Worm (Caenorhabditis elegans) whole organism, L3 larva: ENCODE measurements around the gene delm-1.

ENCODE experiments used
- R02D3.7 ChIP-seq: fragments of 150-350 bp; optimal IDR thresholded peaks from 2 replicates; lab custom pipeline; 2014; ENCODE audit warnings: missing biosample characterization, missing genetic modification characterization
- ceh-28 ChIP-seq: fragments of 150-350 bp; optimal IDR thresholded peaks from 2 replicates; lab custom pipeline; 2014; ENCODE audit warnings: missing biosample characterization, missing genetic modification reagents, missing genetic modification characterization
- ceh-82 ChIP-seq: fragments of 150-350 bp; optimal IDR thresholded peaks from 2 replicates; lab custom pipeline; 2014; ENCODE audit warnings: missing biosample characterization, missing genetic modification characterization
- egl-5 ChIP-seq: fragments of 150-350 bp; optimal IDR thresholded peaks from 2 replicates; lab custom pipeline; 2017; ENCODE audit warnings: missing biosample characterization, missing genetic modification reagents, missing genetic modification characterization, inconsistent platforms
- elt-3 ChIP-seq, 3 experiments: fragments of 150-350 bp in 1 of 3; sonication (generic microtip) in 2 of 3; optimal IDR thresholded peaks; 2 replicates in 2 of 3; 4 replicates in 1 of 3; lab custom pipeline; 2014 to 2017; ENCODE audit warnings: missing biosample characterization in 3 of 3, missing genetic modification characterization in 3 of 3
- fkh-2 ChIP-seq: fragments of 150-350 bp; optimal IDR thresholded peaks from 2 replicates; lab custom pipeline; 2014; ENCODE audit warnings: missing biosample characterization, missing genetic modification reagents, missing genetic modification characterization
- fos-1 ChIP-seq: fragments of 150-350 bp; optimal IDR thresholded peaks from 2 replicates; lab custom pipeline; 2014; ENCODE audit warnings: missing biosample characterization, missing genetic modification characterization
- nhr-12 ChIP-seq: fragments of 150-350 bp; optimal IDR thresholded peaks from 2 replicates; lab custom pipeline; 2014; ENCODE audit warnings: missing biosample characterization, missing genetic modification characterization
- nhr-23 ChIP-seq: fragments of 150-350 bp; optimal IDR thresholded peaks from 2 replicates; lab custom pipeline; 2014; ENCODE audit warnings: missing biosample characterization, missing genetic modification reagents, missing genetic modification characterization
- nhr-43 ChIP-seq: sonication (generic microtip); optimal IDR thresholded peaks from 2 replicates; lab custom pipeline; 2016; ENCODE audit warnings: mild to moderate bottlenecking, missing genetic modification characterization, missing compliant biosample characterization; ENCODE audit not compliant: poor library complexity, severe bottlenecking
- zag-1 ChIP-seq: fragments of 150-350 bp; optimal IDR thresholded peaks from 2 replicates; lab custom pipeline; 2014; ENCODE audit warnings: missing biosample characterization, missing genetic modification characterization

DNA sequence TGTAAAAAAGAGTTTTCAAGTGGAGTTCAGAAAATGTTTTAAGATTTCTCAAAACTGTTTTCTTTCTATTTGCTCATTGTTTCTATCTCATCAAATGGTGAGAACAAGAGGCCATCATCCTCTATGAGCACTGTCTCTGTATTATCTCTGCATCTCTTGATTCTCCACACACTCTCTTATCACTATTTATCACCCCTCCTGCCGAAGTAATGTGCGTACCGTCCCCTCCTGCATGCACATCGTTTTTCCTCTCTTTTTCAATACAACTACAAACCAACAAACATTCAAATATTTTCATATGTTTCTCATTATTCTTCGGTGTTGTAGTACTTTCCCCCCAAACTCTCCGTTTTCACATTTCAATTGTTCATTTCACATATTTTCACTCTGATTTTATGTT is 18.8 kb downstream of the delm-1 start:
- TF ChIP-seq fkh-2 (no peak), R02D3.7 (tag; lab: Kevin White, UChicago) (no peak), nhr-43 (no peak), ceh-82 (tag; lab: Kevin White, UChicago) (no peak), nhr-12 (tag; lab: Kevin White, UChicago) (no peak), elt-3 (tag; optimal IDR thresholded peaks at IDR 0.05; lab: Kevin White, UChicago) (no peak), egl-5 (tag; lab: Kevin White, UChicago) (no peak), ceh-28 (tag; lab: Kevin White, UChicago) (no peak), fos-1 (tag; lab: Kevin White, UChicago) (no peak), zag-1 (tag; lab: Kevin White, UChicago) (no peak), nhr-23 (tag; lab: Kevin White, UChicago) (no peak)
